Worm (Caenorhabditis elegans) whole organism, midembryonic: Measurements from ENCODE around the gene srv-25.

Experiments used
- T22C8.4 ChIP-seq: fragments of 200-800 bp; sonication (Bioruptor generic); IDR thresholded peaks from 2 replicates; pipeline ENCODE4 v1.3.6; 2022; ENCODE audit warnings: missing genetic modification characterization, missing compliant biosample characterization
- cog-1 ChIP-seq: sonication (generic microtip); optimal IDR thresholded peaks from 2 replicates; lab custom pipeline; 2016; ENCODE audit warnings: missing genetic modification characterization, missing compliant biosample characterization
- flt-1 ChIP-seq: fragments of 200-800 bp; sonication (Bioruptor generic); IDR thresholded peaks from 2 replicates; pipeline ENCODE4 v1.3.6; 2022; ENCODE audit warnings: missing genetic modification characterization, missing compliant biosample characterization
- klf-2 ChIP-seq: fragments of 200-800 bp; sonication (Bioruptor generic); conservative IDR thresholded peaks from 2 replicates; pipeline ENCODE4 v1.3.6; 2022; ENCODE audit warnings: missing genetic modification reagents, missing genetic modification characterization, missing compliant biosample characterization
- med-1 ChIP-seq: sonication (generic microtip); optimal IDR thresholded peaks from 2 replicates; lab custom pipeline; 2017; ENCODE audit warnings: missing genetic modification characterization, mild to moderate bottlenecking, missing compliant biosample characterization, antibody characterized with exemption, missing genetic modification reagents; ENCODE audit not compliant: insufficient read depth
- ref-1 ChIP-seq: fragments of 200-800 bp; sonication (Bioruptor generic); conservative IDR thresholded peaks from 2 replicates; pipeline ENCODE4 v1.3.6; 2022; ENCODE audit warnings: missing genetic modification reagents, missing genetic modification characterization, missing compliant biosample characterization
- ztf-23 ChIP-seq: fragments of 200-800 bp; sonication (Bioruptor generic); IDR thresholded peaks from 2 replicates; pipeline ENCODE4 v1.3.6; 2022; ENCODE audit warnings: missing genetic modification reagents, missing genetic modification characterization, missing compliant biosample characterization
- ztf-29 ChIP-seq: fragments of 200-800 bp; sonication (Bioruptor generic); IDR thresholded peaks from 2 replicates; pipeline ENCODE4 v1.3.6; 2022; ENCODE audit warnings: missing genetic modification reagents, missing genetic modification characterization, missing compliant biosample characterization

- TF ChIP-seq ztf-29 (GFP tag; lab: Robert Waterston, UW) (no peak), T22C8.4 (GFP tag; lab: Robert Waterston, UW) (no peak), klf-2 (GFP tag; lab: Robert Waterston, UW) (no peak), ref-1 (GFP tag; lab: Robert Waterston, UW) (no peak), flt-1 (GFP tag; lab: Robert Waterston, UW) (0 out of 2 replicates have a peak, but pooled peaks have one; percentile 50), cog-1 (tag; lab: Kevin White, UChicago) (peak; percentile 44), med-1 (GFP tag; lab: Kevin White, UChicago) (no peak), ztf-23 (no peak; the same call in 1 of the 2 replicates)
Observed at ce11 chrIV:6336748-6337147, 33.2 kb upstream of the srv-25 start.
